Fruit fly (Drosophila melanogaster): ENCODE measurements around the gene Osi2.

Gene Osi2

DNA sequence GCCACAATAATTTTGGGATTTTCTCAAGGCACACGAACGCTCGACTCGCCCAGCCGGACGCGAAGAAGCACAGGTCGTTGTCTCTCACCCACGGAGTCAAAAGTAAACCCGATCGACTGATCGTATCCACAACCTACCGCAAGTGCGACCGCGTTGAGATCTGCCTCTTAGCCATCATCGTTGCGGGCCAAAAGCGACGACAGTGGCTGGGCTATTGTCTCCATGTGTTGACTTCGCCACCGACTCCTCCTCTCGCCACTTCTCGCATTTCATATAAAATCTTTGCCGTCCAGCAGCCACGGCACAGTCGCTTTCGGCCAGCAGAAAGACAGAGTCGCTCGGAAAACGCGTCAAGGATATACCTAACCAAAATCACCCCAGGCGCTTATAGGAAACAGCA, at the start of gene Osi2:
Gene Osi2 (plus strand): TSS at position 301 of the 400 bp plus-strand sequence.
- no peak for TF ChIP-seq CG8478 (optimal IDR thresholded peaks at IDR 0.05)
- TF ChIP-seq CTCF (optimal IDR thresholded peaks at IDR 0.05) = no peak

DNA sequence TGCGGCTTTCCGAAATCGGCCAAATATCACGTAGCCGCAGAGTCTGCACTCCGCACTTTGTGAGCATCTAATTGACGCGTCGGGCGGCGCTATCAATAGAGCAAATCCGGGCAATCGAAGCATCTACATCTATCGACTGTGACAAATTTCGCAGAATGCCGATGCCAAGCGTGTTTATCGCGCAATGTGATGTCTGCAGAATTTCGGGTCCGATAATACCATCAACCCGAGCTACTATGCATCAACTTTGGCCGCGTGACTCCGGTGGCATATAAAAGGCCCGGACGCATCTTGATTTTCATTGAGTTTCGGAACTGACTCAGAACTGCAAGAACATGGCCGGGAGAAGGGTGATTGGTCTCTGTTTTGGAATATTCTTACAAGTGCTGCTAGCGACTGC, 42.0 kb upstream of the Osi2 start, which contains the start of gene CG1077:
Gene CG1077 (plus strand): TSS at position 301 of the 400 bp plus-strand sequence.
- TF ChIP-seq CTCF (optimal IDR thresholded peaks at IDR 0.05) = no peak
- no peak for TF ChIP-seq CG8478 (optimal IDR thresholded peaks at IDR 0.05)

DNA sequence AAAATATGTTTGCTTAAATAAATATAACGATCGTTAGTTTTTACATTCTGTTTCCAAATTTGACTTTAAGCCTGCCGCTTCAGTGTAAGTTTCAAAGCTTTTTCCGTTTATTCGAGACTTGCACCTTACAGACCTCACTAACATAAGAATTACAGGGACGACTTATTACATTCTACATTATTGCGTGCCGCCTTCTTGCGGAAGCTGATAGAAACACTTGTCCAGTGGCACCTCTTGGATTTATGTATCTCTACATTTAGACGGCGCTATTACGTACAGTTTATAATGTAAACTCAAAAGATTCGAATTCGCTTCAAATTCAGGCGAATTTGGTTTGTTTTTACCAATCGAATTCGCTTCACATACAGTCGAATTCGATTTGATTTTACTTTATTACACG, 38.4 kb upstream of the Osi2 start:
- TF ChIP-seq CTCF (optimal IDR thresholded peaks at IDR 0.05) (peak; percentile 91 to 94), CG8478 (optimal IDR thresholded peaks at IDR 0.05) (no peak)

DNA sequence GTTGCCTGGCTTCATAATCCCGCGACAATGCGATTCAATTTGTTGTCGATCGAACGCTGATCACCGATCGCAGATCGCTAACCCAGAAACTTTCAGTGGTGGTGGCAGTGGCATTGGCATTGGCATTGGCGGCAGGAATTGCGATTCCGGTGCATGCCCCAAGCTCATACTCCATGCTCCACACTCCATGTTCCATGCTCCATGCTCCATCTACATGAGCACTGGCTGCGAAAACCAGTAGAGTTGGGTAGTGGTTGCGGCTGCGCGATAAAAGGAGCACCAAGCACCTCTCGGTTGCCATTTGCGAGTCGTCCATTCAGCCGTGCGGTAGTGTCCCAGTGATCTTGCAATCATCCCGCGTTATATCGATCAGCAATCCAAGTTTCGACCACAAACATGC, 35.9 kb upstream of the Osi2 start, which contains the start of gene Osi1:
Gene Osi1 (plus strand): TSS at position 301 of the 400 bp plus-strand sequence.
- TF ChIP-seq CG8478 (optimal IDR thresholded peaks at IDR 0.05) (no peak), CTCF (optimal IDR thresholded peaks at IDR 0.05) (no peak)

DNA sequence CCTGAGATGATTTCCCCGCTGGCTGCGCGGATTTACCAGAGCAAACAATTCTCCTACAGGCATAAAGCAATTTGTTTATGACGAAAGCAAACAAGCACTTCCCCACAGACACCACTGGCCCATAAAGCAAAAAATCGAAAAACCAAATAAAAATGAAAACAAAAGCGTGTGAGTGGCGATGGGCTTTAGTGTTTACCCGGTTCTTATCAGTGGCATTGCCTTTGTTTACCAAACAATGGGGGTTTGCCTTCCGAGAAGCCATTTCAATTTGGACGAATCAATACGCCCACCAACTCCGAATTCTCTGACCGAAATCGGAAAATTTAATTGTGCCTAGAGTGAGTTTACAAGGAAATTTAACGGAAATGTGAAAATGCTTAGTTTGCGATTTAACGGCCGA, 26.7 kb upstream of the Osi2 start:
- no peak for TF ChIP-seq CG8478 (optimal IDR thresholded peaks at IDR 0.05)
- no peak for TF ChIP-seq CTCF (optimal IDR thresholded peaks at IDR 0.05)

DNA sequence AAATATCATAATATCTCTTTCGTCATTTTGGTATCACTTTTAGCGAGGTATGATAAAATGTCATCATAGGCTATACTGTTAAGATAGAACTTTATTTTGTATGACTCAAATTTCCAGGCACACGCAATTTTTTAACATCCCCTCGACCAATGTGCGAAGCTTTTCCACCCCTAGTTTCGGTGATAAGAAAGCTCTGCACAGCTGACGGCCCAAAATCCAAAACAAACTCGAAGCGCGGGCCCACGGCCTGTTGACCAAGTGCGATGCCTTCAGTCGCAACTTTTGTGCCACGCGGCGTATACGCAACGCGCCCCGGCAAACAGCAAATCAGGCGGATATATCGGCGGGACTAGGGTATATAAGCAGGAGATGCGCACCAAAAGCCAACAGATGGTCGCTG, 22.2 kb upstream of the Osi2 start, which contains the start of gene NPFR:
Gene NPFR (plus strand): TSS at position 301 of the 400 bp plus-strand sequence.
- TF ChIP-seq CG8478 (optimal IDR thresholded peaks at IDR 0.05) (no peak), CTCF (optimal IDR thresholded peaks at IDR 0.05) (no peak)

DNA sequence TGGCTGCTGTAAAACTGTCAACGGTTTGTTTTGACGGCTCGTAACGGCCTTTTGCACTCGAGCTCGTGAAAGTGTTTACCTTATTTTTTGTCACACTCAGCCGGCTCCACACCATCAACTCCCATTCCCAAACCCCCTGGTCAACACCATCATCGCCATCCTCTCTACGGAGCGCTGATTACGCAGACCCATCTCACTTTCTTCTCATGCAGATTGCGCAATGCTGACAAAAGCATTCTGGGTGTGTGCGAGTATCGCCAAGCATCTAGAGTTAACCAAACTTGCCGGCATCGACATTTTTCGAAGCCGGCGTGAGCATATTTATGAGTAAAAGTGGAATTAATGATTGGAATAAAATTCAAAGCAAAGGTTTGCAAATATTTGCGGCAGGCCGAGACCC, 12.8 kb upstream of the Osi2 start:
- no peak for TF ChIP-seq CG8478 (optimal IDR thresholded peaks at IDR 0.05)
- no peak for TF ChIP-seq CTCF (optimal IDR thresholded peaks at IDR 0.05)

DNA sequence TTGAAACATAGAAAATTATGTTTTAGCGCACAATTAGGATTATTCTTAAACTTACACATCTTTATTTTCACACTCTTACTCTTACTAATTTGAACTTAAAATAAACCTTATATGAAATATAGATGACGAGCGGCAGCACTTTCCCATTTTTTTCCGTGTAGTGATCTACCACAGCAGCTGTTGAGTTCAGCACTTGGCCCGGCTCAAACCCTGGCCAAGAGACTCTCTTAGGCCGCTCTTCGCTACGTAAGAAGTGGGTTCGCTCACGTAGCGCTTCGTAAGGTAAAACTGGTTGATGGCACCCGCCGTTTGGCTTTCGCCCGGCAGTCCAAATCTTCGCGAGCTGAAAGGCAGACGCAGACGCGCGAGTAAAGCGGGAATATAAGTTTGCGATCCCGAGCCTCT, 10.7 kb upstream of the Osi2 start, which contains the start of gene Osi24:
Gene Osi24 (plus strand): TSS at position 324 of the 405 bp plus-strand sequence.
- no peak for TF ChIP-seq CTCF (optimal IDR thresholded peaks at IDR 0.05)
- TF ChIP-seq CG8478 (optimal IDR thresholded peaks at IDR 0.05) = no peak

DNA sequence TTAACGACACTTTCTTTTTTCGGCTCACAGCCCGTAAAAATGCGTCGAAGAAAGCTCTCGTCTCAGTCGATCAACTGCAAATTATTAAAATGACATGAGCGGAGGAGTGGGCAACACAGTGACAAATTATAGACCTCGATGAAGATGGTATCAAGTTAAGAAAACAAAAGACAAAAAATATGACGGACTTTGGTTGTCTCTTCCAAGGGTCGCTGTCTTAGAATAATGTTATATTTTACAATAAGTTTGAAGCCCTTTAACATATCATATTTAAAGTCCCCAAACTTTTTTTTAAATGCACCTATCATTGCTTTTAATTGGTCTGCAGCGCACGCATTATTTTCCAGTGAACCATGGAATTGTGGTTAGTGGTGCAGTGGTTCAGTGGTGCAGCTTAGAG, 9.5 kb upstream of the Osi2 start:
- TF ChIP-seq CG8478 (optimal IDR thresholded peaks at IDR 0.05) (no peak), CTCF (optimal IDR thresholded peaks at IDR 0.05) (no peak)

DNA sequence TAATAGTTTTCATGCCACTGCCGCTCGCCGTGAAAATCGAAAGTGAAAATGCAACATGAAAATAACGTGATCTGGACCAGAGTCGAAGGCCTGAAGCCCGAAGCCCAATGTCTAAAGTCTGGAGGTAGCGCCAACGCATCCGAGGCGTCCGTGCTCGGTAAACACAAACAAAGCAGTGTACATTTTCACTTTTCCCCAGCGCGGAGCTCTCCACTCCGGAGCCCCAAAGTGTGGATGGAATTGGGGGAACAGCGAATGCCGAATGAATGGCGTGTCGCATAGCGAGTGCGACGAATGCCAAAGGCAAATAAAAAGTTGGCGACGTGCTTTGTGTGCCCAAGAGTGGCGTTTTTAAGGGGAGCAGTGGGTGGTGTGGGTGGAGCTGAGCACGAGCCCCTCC, 6.2 kb upstream of the Osi2 start:
- TF ChIP-seq CTCF (optimal IDR thresholded peaks at IDR 0.05) (no peak), CG8478 (optimal IDR thresholded peaks at IDR 0.05) (no peak)

DNA sequence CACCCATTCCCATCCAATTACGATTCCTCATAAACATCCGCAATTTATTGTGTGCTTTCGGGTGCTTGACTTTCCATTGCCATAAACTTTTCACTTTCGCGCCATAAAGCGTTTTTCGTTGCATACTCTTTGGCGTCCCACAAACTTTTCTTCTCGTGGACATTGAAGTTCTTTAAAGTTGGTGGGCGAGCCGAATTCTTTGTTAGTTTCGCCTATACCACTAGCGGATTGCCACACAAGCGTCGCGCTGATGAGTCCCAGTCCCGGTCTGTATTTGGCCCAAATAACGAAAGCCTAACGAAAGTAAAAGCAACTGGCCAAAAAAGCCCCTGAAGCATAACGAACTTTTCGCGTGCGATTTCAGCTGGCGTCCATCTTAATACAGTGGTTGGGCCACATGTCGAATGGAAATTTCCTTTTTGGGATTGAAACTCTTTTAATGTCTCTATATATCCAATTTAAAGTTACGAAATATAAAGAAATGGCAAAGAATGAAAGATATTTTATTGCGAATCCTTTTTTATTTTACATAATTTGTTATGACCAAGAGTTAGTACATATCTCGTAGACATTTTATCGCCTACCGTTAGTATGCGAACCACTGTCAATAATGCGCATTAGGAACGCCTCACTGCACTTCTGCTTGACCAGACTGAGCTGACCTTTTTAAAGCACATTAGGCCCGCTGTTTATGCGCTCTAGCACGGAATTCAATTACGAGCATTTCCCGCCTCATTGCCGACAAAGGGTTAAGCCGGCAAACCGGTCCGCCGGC, 1.3 kb downstream of the Osi2 start:
- TF ChIP-seq CTCF (optimal IDR thresholded peaks at IDR 0.05) (no peak), CG8478 (optimal IDR thresholded peaks at IDR 0.05) (no peak)

DNA sequence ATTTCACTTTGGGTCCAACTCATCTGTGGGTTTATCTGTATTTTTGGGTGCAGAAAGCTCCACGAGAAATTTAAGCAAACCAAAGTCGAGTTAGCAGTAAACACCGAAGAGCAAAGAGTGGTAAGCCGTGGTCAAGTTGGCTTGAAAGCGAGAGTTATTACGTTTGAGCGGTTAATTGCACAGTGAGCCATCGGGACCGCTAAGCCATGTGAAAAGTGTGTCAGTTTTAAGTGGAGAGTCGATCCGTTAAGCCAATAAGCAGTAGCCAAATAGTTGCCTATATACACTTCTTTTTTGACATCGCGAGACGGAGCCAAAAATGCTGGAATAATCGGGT, 1.8 kb downstream of the Osi2 start:
- TF ChIP-seq CG8478 (optimal IDR thresholded peaks at IDR 0.05) (no peak), CTCF (optimal IDR thresholded peaks at IDR 0.05) (no peak)

DNA sequence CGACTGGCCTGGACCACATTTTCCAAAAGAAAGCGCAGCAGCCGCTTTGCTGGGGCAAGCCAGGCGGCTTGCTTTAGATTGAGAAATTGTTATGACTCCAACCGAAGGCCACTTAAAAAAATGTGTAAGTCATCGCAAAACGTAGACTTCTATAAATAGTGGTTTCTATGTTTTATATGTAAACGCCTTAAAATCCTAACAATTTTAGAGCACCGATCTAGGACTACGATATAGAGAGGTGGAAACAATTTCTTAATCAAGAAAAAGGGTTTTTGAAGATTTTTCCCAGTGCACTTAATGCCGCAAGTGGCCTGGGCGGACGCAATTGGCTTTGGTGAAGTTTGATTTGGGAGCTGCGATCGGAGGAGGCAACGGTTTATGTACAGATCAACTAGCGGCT, 5.1 kb downstream of the Osi2 start:
- TF ChIP-seq CTCF (optimal IDR thresholded peaks at IDR 0.05) (no peak), CG8478 (optimal IDR thresholded peaks at IDR 0.05) (no peak)

DNA sequence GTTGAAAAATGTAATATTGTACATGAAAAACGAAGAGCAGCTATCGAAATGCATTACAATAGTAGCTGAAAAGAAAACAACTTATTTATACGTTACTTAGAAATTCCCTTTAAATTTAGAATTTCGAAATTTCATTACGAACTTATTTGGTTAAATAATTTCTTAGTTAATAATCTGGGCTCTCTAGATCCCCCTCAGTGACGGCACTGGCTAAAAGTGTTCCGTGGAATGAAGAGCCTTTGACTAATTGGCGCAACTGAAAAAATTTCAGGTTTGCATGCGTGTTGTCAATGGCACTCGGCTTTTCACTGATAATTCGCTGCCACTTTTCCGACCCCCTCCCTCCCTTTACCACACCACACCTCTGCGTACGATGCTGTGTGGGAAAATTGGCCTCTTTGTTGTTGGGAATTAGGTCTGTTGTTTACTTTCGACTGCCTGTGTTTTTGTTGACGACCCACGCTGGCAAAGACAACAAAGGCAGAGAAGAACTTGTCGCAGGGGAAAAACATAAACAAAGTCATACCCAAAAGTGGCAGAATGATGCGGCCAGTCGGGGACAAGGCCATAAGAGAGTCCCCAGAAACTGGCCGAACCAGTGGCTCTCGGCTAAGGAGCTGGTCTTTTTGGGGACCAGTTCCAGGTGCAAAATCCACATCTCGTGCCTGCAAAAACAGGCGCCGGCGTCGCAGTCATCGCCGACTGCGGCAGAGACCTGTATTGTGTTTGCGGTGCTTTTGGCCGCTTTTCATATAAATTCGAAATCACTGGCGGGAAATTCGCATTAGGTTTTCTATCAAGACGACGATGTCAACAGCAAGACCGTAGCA, 6.1 kb downstream of the Osi2 start, which contains the start of gene Osi3:
Gene Osi3 (plus strand): TSS at position 780 of the 830 bp plus-strand sequence.
- no peak for TF ChIP-seq CG8478 (optimal IDR thresholded peaks at IDR 0.05)
- TF ChIP-seq CTCF (optimal IDR thresholded peaks at IDR 0.05) = no peak

DNA sequence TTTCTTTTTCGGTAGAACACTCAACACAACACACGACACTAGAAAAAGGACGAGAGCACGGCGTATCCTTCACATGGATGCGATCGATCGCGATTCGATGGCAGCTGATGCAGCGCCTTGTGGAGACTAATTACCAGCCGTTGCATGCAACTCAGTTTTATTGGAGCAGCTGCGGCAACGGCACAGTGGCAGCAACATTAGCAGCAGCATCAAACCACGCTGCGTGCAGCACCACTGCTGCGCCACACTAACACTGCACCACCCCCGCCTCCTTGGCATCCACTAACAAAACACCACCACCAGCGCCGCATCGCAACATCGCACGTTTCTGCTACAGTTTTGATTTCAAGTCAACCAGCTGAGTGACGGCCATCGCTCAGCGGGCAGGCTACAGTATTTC, 12.5 kb downstream of the Osi2 start, which contains the start of gene Osi4:
Gene Osi4 (minus strand): TSS at position 101 of the 400 bp plus-strand sequence.
- TF ChIP-seq CTCF (optimal IDR thresholded peaks at IDR 0.05) (no peak), CG8478 (optimal IDR thresholded peaks at IDR 0.05) (no peak)

DNA sequence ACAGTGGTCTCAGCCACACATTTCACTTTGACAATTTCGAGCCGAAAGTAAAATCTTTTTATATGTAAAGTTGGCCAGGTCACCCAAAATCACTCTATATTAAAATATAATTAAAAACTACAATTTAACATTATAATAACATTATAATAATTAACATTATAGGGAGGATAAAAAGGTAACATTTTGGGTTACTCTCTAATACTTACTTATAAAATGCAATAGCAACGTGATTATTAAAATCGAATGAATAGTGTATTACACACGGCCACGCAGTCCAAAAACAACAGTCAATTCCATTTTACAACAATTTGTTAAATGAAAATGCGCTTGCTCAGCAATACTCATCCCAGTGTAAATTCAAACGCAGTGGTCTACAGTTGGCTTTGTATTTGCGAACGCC, 12.9 kb downstream of the Osi2 start:
- no peak for TF ChIP-seq CG8478 (optimal IDR thresholded peaks at IDR 0.05)
- TF ChIP-seq CTCF (optimal IDR thresholded peaks at IDR 0.05) = no peak

Data from S2 (cell line).